Fruit fly (Drosophila melanogaster) whole organism, prepupa: ENCODE results near the gene Tcs6.

Experiments used
- CG11762 ChIP-seq: fragments of 200-800 bp; sonication (Bioruptor generic); optimal IDR thresholded peaks from 3 replicates; lab custom pipeline; 2016; ENCODE audit warnings: missing biosample characterization, missing genetic modification characterization; ENCODE audit not compliant: insufficient read depth
- CG6792 ChIP-seq: fragments of 200-800 bp; sonication (Bioruptor generic); optimal IDR thresholded peaks from 3 replicates; lab custom pipeline; 2016; ENCODE audit warnings: missing biosample characterization, missing genetic modification characterization

DNA sequence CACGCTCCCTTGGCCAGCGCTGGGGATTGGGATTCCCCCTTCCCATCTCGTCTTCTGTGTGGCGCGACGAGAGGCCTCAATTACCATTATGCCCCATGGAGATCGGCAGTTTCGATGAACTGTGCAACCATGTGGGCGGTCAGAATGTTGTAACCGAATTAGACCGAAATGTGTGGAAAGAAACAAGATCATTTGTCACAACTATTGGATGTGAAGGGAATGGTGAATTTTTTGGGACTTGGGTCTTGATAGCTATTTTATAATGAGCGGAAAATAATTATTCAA lies 44.4 kb downstream of the Tcs6 start:
- TF ChIP-seq CG11762 = no peak
- no peak for TF ChIP-seq CG6792 (GFP tag; lab: Kevin White, UChicago)
